Worm (Caenorhabditis elegans) whole organism, young adult: ENCODE data around the gene Y62F5A.10.
"Not testable (repeated sequence)": the region's sequence is repeated elsewhere in the genome, so short reads cannot be mapped to it uniquely, and the experiment has no call there.

Experiments used
- B0019.2 ChIP-seq: fragments of 200-800 bp; sonication (Bioruptor generic); conservative IDR thresholded peaks from 2 replicates; pipeline ENCODE4 v1.3.6; 2022; ENCODE audit warnings: missing genetic modification reagents, missing genetic modification characterization, missing compliant biosample characterization
- C17E4.6 ChIP-seq: fragments of 200-800 bp; sonication (Bioruptor generic); IDR thresholded peaks from 2 replicates; pipeline ENCODE4 v1.3.6; 2022; ENCODE audit warnings: missing genetic modification reagents, missing genetic modification characterization, missing compliant biosample characterization
- F10E7.11 ChIP-seq: sonication (generic microtip); optimal IDR thresholded peaks from 2 replicates; lab custom pipeline; 2017; ENCODE audit warnings: mild to moderate bottlenecking, missing genetic modification characterization, moderate library complexity, missing compliant biosample characterization
- F22D6.2 ChIP-seq: sonication (generic microtip); optimal IDR thresholded peaks from 2 replicates; lab custom pipeline; 2016; ENCODE audit warnings: mild to moderate bottlenecking, missing genetic modification characterization, missing compliant biosample characterization
- F23B12.7 ChIP-seq: sonication (generic microtip); optimal IDR thresholded peaks from 2 replicates; lab custom pipeline; 2017; ENCODE audit warnings: missing genetic modification characterization, mild to moderate bottlenecking, missing compliant biosample characterization, antibody characterized with exemption, moderate library complexity; ENCODE audit not compliant: insufficient read depth
- K11D2.4 ChIP-seq: fragments of 200-800 bp; sonication (Bioruptor generic); IDR thresholded peaks from 2 replicates; pipeline ENCODE4 v1.3.6; 2022; ENCODE audit warnings: missing genetic modification reagents, missing genetic modification characterization, missing compliant biosample characterization
- K12H6.12 ChIP-seq: fragments of 200-800 bp; sonication (Bioruptor generic); optimal IDR thresholded peaks from 2 replicates; lab custom pipeline; 2018; ENCODE audit warnings: mild to moderate bottlenecking, missing genetic modification characterization, missing compliant biosample characterization
- T26A5.8 ChIP-seq: sonication (generic microtip); optimal IDR thresholded peaks from 2 replicates; lab custom pipeline; 2016; ENCODE audit warnings: missing genetic modification characterization, missing compliant biosample characterization
- Y53F4B.3 ChIP-seq: fragments of 200-800 bp; sonication (Bioruptor generic); IDR thresholded peaks from 2 replicates; pipeline ENCODE4 v1.3.6; 2022; ENCODE audit warnings: missing genetic modification reagents, missing genetic modification characterization, missing compliant biosample characterization
- Y56A3A.18 ChIP-seq: fragments of 200-800 bp; sonication (Bioruptor generic); IDR thresholded peaks from 2 replicates; pipeline ENCODE4 v1.3.6; 2022; ENCODE audit warnings: missing genetic modification reagents, missing genetic modification characterization, missing compliant biosample characterization
- atf-7 ChIP-seq: sonication (generic microtip); optimal IDR thresholded peaks from 2 replicates; lab custom pipeline; 2017; ENCODE audit warnings: mild to moderate bottlenecking, missing genetic modification characterization, missing compliant biosample characterization
- attf-5 ChIP-seq: fragments of 200-800 bp; sonication (Bioruptor generic); optimal IDR thresholded peaks from 2 replicates; lab custom pipeline; 2018; ENCODE audit warnings: mild to moderate bottlenecking, missing genetic modification characterization, missing compliant biosample characterization
- ceh-40 ChIP-seq: fragments of 200-800 bp; sonication (Bioruptor generic); IDR thresholded peaks from 2 replicates; pipeline ENCODE4 v1.3.6; 2022; ENCODE audit warnings: missing genetic modification characterization, missing compliant biosample characterization
- chd-7 ChIP-seq: sonication (generic microtip); optimal IDR thresholded peaks from 2 replicates; lab custom pipeline; 2016; ENCODE audit warnings: mild to moderate bottlenecking, missing genetic modification characterization, moderate library complexity, missing compliant biosample characterization
- dpff-1 ChIP-seq: sonication (generic microtip); optimal IDR thresholded peaks from 2 replicates; lab custom pipeline; 2017; ENCODE audit warnings: mild to moderate bottlenecking, missing genetic modification characterization, missing compliant biosample characterization
- dpl-1 ChIP-seq: fragments of 150-350 bp; optimal IDR thresholded peaks from 2 replicates; lab custom pipeline; 2014; ENCODE audit warnings: missing biosample characterization, missing genetic modification reagents, missing genetic modification characterization
- efl-1 ChIP-seq: fragments of 150-350 bp; optimal IDR thresholded peaks from 2 replicates; lab custom pipeline; 2014; ENCODE audit warnings: missing biosample characterization, missing genetic modification reagents, missing genetic modification characterization
- hlh-12 ChIP-seq: sonication (generic microtip); optimal IDR thresholded peaks from 2 replicates; lab custom pipeline; 2016; ENCODE audit warnings: missing genetic modification characterization, missing compliant biosample characterization
- hlh-26 ChIP-seq: fragments of 200-800 bp; sonication (Bioruptor generic); conservative IDR thresholded peaks from 2 replicates; pipeline ENCODE4 v1.3.6; 2022; ENCODE audit warnings: missing genetic modification reagents, missing genetic modification characterization, missing compliant biosample characterization
- lsy-27 ChIP-seq: sonication (generic microtip); optimal IDR thresholded peaks from 2 replicates; lab custom pipeline; 2017; ENCODE audit warnings: missing genetic modification characterization, mild to moderate bottlenecking, missing compliant biosample characterization, antibody characterized with exemption, missing genotype, borderline replicate concordance; ENCODE audit not compliant: insufficient read depth
- madf-10 ChIP-seq: sonication (generic microtip); optimal IDR thresholded peaks from 2 replicates; lab custom pipeline; 2016; ENCODE audit warnings: mild to moderate bottlenecking, missing genetic modification characterization, missing compliant biosample characterization
- mel-28 ChIP-seq: sonication (generic microtip); optimal IDR thresholded peaks from 2 replicates; lab custom pipeline; 2016; ENCODE audit warnings: borderline replicate concordance, mild to moderate bottlenecking, missing genetic modification characterization, missing compliant biosample characterization
- nhr-120 ChIP-seq: fragments of 200-800 bp; sonication (Bioruptor generic); IDR thresholded peaks from 2 replicates; pipeline ENCODE4 v1.3.6; 2022; ENCODE audit warnings: missing genetic modification characterization, missing compliant biosample characterization
- nhr-179 ChIP-seq: sonication (generic microtip); optimal IDR thresholded peaks from 2 replicates; lab custom pipeline; 2016; ENCODE audit warnings: mild to moderate bottlenecking, missing genetic modification characterization, missing compliant biosample characterization
- nhr-80 ChIP-seq: sonication (generic microtip); optimal IDR thresholded peaks from 2 replicates; lab custom pipeline; 2016; ENCODE audit warnings: missing genetic modification characterization, missing compliant biosample characterization
- pbrm-1 ChIP-seq: fragments of 200-800 bp; sonication (Bioruptor generic); IDR thresholded peaks from 2 replicates; pipeline ENCODE4 v1.3.6; 2022; ENCODE audit warnings: missing genetic modification reagents, missing genetic modification characterization, missing compliant biosample characterization
- repo-1 ChIP-seq: sonication (generic microtip); optimal IDR thresholded peaks from 2 replicates; lab custom pipeline; 2017; ENCODE audit warnings: mild to moderate bottlenecking, missing genetic modification characterization, missing compliant biosample characterization
- sdz-38 ChIP-seq: sonication (generic microtip); optimal IDR thresholded peaks from 2 replicates; lab custom pipeline; 2016; ENCODE audit warnings: missing genotype, missing genetic modification characterization, missing compliant biosample characterization
- sea-2 ChIP-seq: fragments of 200-800 bp; sonication (Bioruptor generic); IDR thresholded peaks from 2 replicates; pipeline ENCODE4 v1.3.6; 2022; ENCODE audit warnings: missing genetic modification characterization, missing compliant biosample characterization
- snpc-3.4 ChIP-seq: sonication (generic microtip); optimal IDR thresholded peaks from 2 replicates; lab custom pipeline; 2017; ENCODE audit warnings: missing genetic modification characterization, mild to moderate bottlenecking, missing compliant biosample characterization, antibody characterized with exemption, moderate library complexity, missing genotype, missing genetic modification reagents
- sptf-2 ChIP-seq: fragments of 200-800 bp; sonication (Bioruptor generic); optimal IDR thresholded peaks from 2 replicates; lab custom pipeline; 2018; ENCODE audit warnings: mild to moderate bottlenecking, missing genetic modification characterization, missing compliant biosample characterization
- zfh-2 ChIP-seq: fragments of 200-800 bp; sonication (Bioruptor generic); conservative IDR thresholded peaks from 2 replicates; pipeline ENCODE4 v1.3.6; 2022; ENCODE audit warnings: missing genetic modification reagents, missing genetic modification characterization, missing compliant biosample characterization
- ztf-18 ChIP-seq: sonication (generic microtip); optimal IDR thresholded peaks from 2 replicates; lab custom pipeline; 2016; ENCODE audit warnings: missing genotype, mild to moderate bottlenecking, missing genetic modification characterization, missing compliant biosample characterization
- ztf-25 ChIP-seq: fragments of 200-800 bp; sonication (Bioruptor generic); IDR thresholded peaks from 2 replicates; pipeline ENCODE4 v1.3.6; 2022; ENCODE audit warnings: missing genetic modification reagents, missing genetic modification characterization, missing compliant biosample characterization

Gene Y62F5A.10

ce11 chrII:11547254-11547687 lies 25.9 kb downstream of the Y62F5A.10 start, which contains the start of gene F54D5.7 (continued):
- peak; percentile 42 for TF ChIP-seq K12H6.12
- TF ChIP-seq attf-5, result peak; percentile 75
- TF ChIP-seq B0019.2 (GFP tag; lab: Robert Waterston, UW), result no peak
- no peak for TF ChIP-seq lsy-27
- TF ChIP-seq ceh-40 (GFP tag; lab: Robert Waterston, UW), result 0 out of 2 replicates have a peak, but pooled peaks have one; percentile 21
- peak; percentile 59 for TF ChIP-seq atf-7 (tag; lab: Kevin White, UChicago)
- peak; percentile 26 for TF ChIP-seq mel-28 (tag; lab: Kevin White, UChicago)
- TF ChIP-seq hlh-12, result no peak
- peak; percentile 57 for TF ChIP-seq nhr-80 (tag; lab: Kevin White, UChicago)
- no peak for TF ChIP-seq dpl-1
- peak; percentile 74 for TF ChIP-seq chd-7 (tag; lab: Kevin White, UChicago)
- TF ChIP-seq ztf-25 (GFP tag; lab: Robert Waterston, UW), result no peak
- peak; percentile 11 for TF ChIP-seq F22D6.2 (tag; lab: Kevin White, UChicago)
- peak; percentile 70 for TF ChIP-seq snpc-3.4 (tag; lab: Kevin White, UChicago)
- no peak for TF ChIP-seq sdz-38 (tag; lab: Kevin White, UChicago)
- TF ChIP-seq F23B12.7 (tag; lab: Kevin White, UChicago), result peak; percentile 35
- TF ChIP-seq dpff-1 (tag; lab: Kevin White, UChicago), result peak; percentile 47
- no peak for TF ChIP-seq C17E4.6
- TF ChIP-seq pbrm-1, result peak; percentile 65; the same call in 1 of the 2 replicates
- TF ChIP-seq nhr-179 (tag; lab: Kevin White, UChicago), result no peak

DNA sequence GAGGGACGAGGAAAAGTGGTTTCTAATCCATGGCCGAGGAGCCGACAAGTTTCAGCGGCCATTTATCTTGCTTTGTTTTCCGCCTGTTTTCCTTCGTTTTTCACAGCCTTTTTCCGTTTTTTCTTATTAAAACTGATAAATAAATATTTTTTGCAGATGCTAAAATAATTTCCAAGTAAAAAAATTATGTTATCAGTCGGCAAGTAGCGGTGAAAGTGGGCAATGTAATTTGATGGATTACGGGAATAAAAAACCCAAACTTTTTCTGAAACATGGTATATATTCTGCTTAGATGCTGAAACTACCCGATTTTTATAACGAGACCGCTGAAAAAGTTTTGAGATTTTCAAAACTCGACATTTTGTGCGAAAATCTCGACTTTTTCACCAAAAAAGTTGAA lies 30.6 kb downstream of the Y62F5A.10 start, which contains the start of gene dhgd-1:
Gene dhgd-1, minus strand, starts transcription at position 101 of the 400 bp plus-strand sequence.
- TF ChIP-seq hlh-26; repo-1 (tag; lab: Kevin White, UChicago); T26A5.8 (tag; lab: Kevin White, UChicago): not testable (repeated sequence)
- TF ChIP-seq, all 124 proteins: peak for 0; not testable (repeated sequence) for 124

DNA sequence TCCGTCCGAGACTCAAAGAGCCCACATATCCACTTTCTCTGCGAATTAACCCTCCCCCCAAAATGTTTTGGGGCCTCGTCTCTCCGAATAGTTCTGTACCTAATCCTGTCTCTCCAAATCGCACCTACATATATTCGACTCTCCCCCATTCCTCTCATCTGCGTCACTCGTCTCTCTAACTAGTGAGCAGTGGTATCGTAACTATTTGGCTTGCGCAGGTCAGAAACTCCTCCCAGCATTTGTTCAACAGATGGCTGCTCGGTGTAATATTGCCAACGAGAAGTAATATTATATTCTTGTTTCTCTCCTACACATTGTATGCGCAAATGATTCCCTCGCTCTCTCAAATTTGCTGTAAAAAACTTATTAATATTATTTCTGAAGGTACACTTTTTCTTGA lies 34.2 kb downstream of the Y62F5A.10 start, which contains the start of gene F54D5.24:
Gene F54D5.24, plus strand, starts transcription at position 316 of the 400 bp plus-strand sequence.
- TF ChIP-seq madf-10 (tag; lab: Kevin White, UChicago), result no peak
- no peak for TF ChIP-seq Y53F4B.3 (GFP tag; lab: Robert Waterston, UW)
- TF ChIP-seq efl-1, result no peak
- no peak for TF ChIP-seq K11D2.4
- no peak for TF ChIP-seq sptf-2 (GFP tag; lab: Kevin White, UChicago)
- no peak for TF ChIP-seq F10E7.11
- TF ChIP-seq nhr-120 (GFP tag; lab: Robert Waterston, UW), result no peak
- TF ChIP-seq repo-1 (tag; lab: Kevin White, UChicago), result no peak
- TF ChIP-seq, all 124 proteins: peak for 0

- no peak for TF ChIP-seq hlh-12
- TF ChIP-seq nhr-120 (GFP tag; lab: Robert Waterston, UW), result no peak
- TF ChIP-seq zfh-2 (GFP tag; lab: Robert Waterston, UW), result 0 out of 2 replicates have a peak, but pooled peaks have one; percentile 13
- TF ChIP-seq Y56A3A.18 (GFP tag; lab: Robert Waterston, UW), result no peak
These were observed 34.9 kb downstream of the Y62F5A.10 start, which contains the start of gene F54D5.17 for ce11 chrII:11556338-11556737. TSS of gene F54D5.17 (plus strand) at chrII:11556638.

ce11 chrII:11564127-11564526 lies 42.7 kb downstream of the Y62F5A.10 start, which contains the start of gene F54D5.15:
TSS of gene F54D5.15 (minus strand) at chrII:11564227.
- TF ChIP-seq zfh-2 (GFP tag; lab: Robert Waterston, UW) (0 out of 2 replicates have a peak, but pooled peaks have one; percentile 22), sea-2 (GFP tag; lab: Robert Waterston, UW) (no peak), ztf-18 (tag; lab: Kevin White, UChicago) (no peak)
